Worm (Caenorhabditis elegans) whole organism, midembryonic: Measurements from ENCODE around the gene ifta-2.

Source experiments
- klf-2 ChIP-seq: fragments of 200-800 bp; sonication (Bioruptor generic); conservative IDR thresholded peaks from 2 replicates; pipeline ENCODE4 v1.3.6; 2022; ENCODE audit warnings: missing genetic modification reagents, missing genetic modification characterization, missing compliant biosample characterization
- ref-1 ChIP-seq: fragments of 200-800 bp; sonication (Bioruptor generic); conservative IDR thresholded peaks from 2 replicates; pipeline ENCODE4 v1.3.6; 2022; ENCODE audit warnings: missing genetic modification reagents, missing genetic modification characterization, missing compliant biosample characterization

ce11 chrIV:17265279-17265678 lies 36.6 kb downstream of the ifta-2 start, which contains the start of gene str-187:
- no peak for TF ChIP-seq ref-1 (GFP tag; lab: Robert Waterston, UW)
- no peak for TF ChIP-seq klf-2
